Worm (Caenorhabditis elegans) whole organism, L2 larva: Measurements from ENCODE around the gene srx-5.

ENCODE experiments used
- C34F6.9 ChIP-seq: fragments of 150-350 bp; optimal IDR thresholded peaks from 2 replicates; lab custom pipeline; 2014; ENCODE audit warnings: missing biosample characterization, missing genetic modification characterization
- F13H6.1 ChIP-seq: sonication (generic microtip); optimal IDR thresholded peaks from 2 replicates; lab custom pipeline; 2016; ENCODE audit warnings: missing genetic modification characterization, missing compliant biosample characterization
- R02D3.7 ChIP-seq: fragments of 150-350 bp; optimal IDR thresholded peaks from 2 replicates; lab custom pipeline; 2014; ENCODE audit warnings: missing biosample characterization, missing genetic modification characterization
- Y55F3AM.14 ChIP-seq: fragments of 200-800 bp; sonication (Bioruptor generic); optimal IDR thresholded peaks from 2 replicates; lab custom pipeline; 2018; ENCODE audit warnings: mild to moderate bottlenecking, missing genetic modification characterization, missing compliant biosample characterization
- ZK546.5 ChIP-seq: sonication (generic microtip); optimal IDR thresholded peaks from 2 replicates; lab custom pipeline; 2017; ENCODE audit warnings: missing biosample characterization, missing genetic modification characterization
- alr-1 ChIP-seq: fragments of 150-350 bp; optimal IDR thresholded peaks from 2 replicates; lab custom pipeline; 2014; ENCODE audit warnings: missing biosample characterization, missing genetic modification characterization
- aly-2 ChIP-seq: fragments of 150-350 bp; optimal IDR thresholded peaks from 2 replicates; lab custom pipeline; 2014; ENCODE audit warnings: missing biosample characterization, missing genetic modification characterization
- blmp-1 ChIP-seq: sonication (generic microtip); optimal IDR thresholded peaks from 2 replicates; lab custom pipeline; 2017; ENCODE audit warnings: missing genetic modification characterization, mild to moderate bottlenecking, missing compliant biosample characterization, antibody characterized with exemption, moderate library complexity; ENCODE audit not compliant: insufficient read depth
- ceh-16 ChIP-seq: fragments of 150-350 bp; optimal IDR thresholded peaks from 2 replicates; lab custom pipeline; 2014; ENCODE audit warnings: missing biosample characterization, missing genetic modification characterization
- crh-2 ChIP-seq: sonication (generic microtip); optimal IDR thresholded peaks from 2 replicates; lab custom pipeline; 2017; ENCODE audit warnings: missing biosample characterization, missing genetic modification characterization
- dmd-4 ChIP-seq: sonication (generic microtip); optimal IDR thresholded peaks from 2 replicates; lab custom pipeline; 2017; ENCODE audit warnings: missing biosample characterization, missing genetic modification characterization
- egl-27 ChIP-seq: sonication (generic microtip); optimal IDR thresholded peaks from 3 replicates; lab custom pipeline; 2017; ENCODE audit warnings: missing biosample characterization, missing genetic modification reagents, missing genetic modification characterization
- gmeb-1 ChIP-seq: fragments of 150-350 bp; optimal IDR thresholded peaks from 2 replicates; lab custom pipeline; 2014; ENCODE audit warnings: missing biosample characterization, missing genetic modification characterization
- lin-11 ChIP-seq: fragments of 150-350 bp; sonication (generic microtip); optimal IDR thresholded peaks from 2 replicates; lab custom pipeline; 2014; ENCODE audit warnings: missing biosample characterization, missing genetic modification characterization, inconsistent platforms, mixed read lengths
- lin-39 ChIP-seq: fragments of 150-350 bp; optimal IDR thresholded peaks from 2 replicates; lab custom pipeline; 2014; ENCODE audit warnings: missing biosample characterization, missing genetic modification reagents, missing genetic modification characterization
- lsy-2 ChIP-seq, 2 experiments: fragments of 150-350 bp in 1 of 2; sonication (generic microtip) in 1 of 2; optimal IDR thresholded peaks; 2 replicates each; lab custom pipeline; 2014 to 2017; ENCODE audit warnings: missing biosample characterization in 2 of 2, missing genetic modification characterization in 2 of 2
- mab-5 ChIP-seq: fragments of 150-350 bp; optimal IDR thresholded peaks from 2 replicates; lab custom pipeline; 2014; ENCODE audit warnings: missing biosample characterization, missing genetic modification characterization
- mdl-1 ChIP-seq, 2 experiments: fragments of 150-350 bp in 1 of 2; sonication (generic microtip) in 1 of 2; optimal IDR thresholded peaks; 2 replicates each; lab custom pipeline; 2017; ENCODE audit warnings: missing biosample characterization in 2 of 2, missing genetic modification characterization in 2 of 2
- nhr-10 ChIP-seq: sonication (generic microtip); optimal IDR thresholded peaks from 2 replicates; lab custom pipeline; 2017; ENCODE audit warnings: missing biosample characterization, missing genetic modification characterization
- nhr-11 ChIP-seq: fragments of 150-350 bp; optimal IDR thresholded peaks from 2 replicates; lab custom pipeline; 2014; ENCODE audit warnings: missing biosample characterization, missing genetic modification characterization
- nhr-12 ChIP-seq: fragments of 150-350 bp; optimal IDR thresholded peaks from 2 replicates; lab custom pipeline; 2014; ENCODE audit warnings: missing biosample characterization, missing genetic modification characterization
- nhr-21 ChIP-seq: fragments of 150-350 bp; optimal IDR thresholded peaks from 2 replicates; lab custom pipeline; 2014; ENCODE audit warnings: missing biosample characterization, missing genetic modification characterization
- nhr-25 ChIP-seq: fragments of 150-350 bp; sonication (generic microtip); optimal IDR thresholded peaks from 3 replicates; lab custom pipeline; 2014; ENCODE audit warnings: missing biosample characterization, missing genetic modification characterization
- nhr-77 ChIP-seq: fragments of 150-350 bp; optimal IDR thresholded peaks from 2 replicates; lab custom pipeline; 2014; ENCODE audit warnings: missing biosample characterization, missing genetic modification characterization
- sem-4 ChIP-seq: fragments of 150-350 bp; optimal IDR thresholded peaks from 2 replicates; lab custom pipeline; 2014; ENCODE audit warnings: missing biosample characterization, missing genetic modification reagents, missing genetic modification characterization
- skn-1 ChIP-seq: sonication (generic microtip); optimal IDR thresholded peaks from 2 replicates; lab custom pipeline; 2017; ENCODE audit warnings: missing biosample characterization, missing genetic modification characterization
- sma-3 ChIP-seq: sonication (generic microtip); optimal IDR thresholded peaks from 2 replicates; lab custom pipeline; 2016; ENCODE audit warnings: missing genetic modification reagents, missing genetic modification characterization, missing compliant biosample characterization
- sma-9 ChIP-seq, 2 experiments: fragments of 150-350 bp in 1 of 2; sonication (generic microtip) in 1 of 2; optimal IDR thresholded peaks; 2 replicates each; lab custom pipeline; 2014 to 2016; ENCODE audit warnings: missing genetic modification characterization in 2 of 2, mild to moderate bottlenecking in 1 of 2, missing biosample characterization in 1 of 2, missing compliant biosample characterization in 1 of 2, missing genetic modification reagents in 1 of 2, moderate library complexity in 1 of 2
- snpc-4 ChIP-seq: fragments of 150-350 bp; optimal IDR thresholded peaks from 2 replicates; lab custom pipeline; 2014; ENCODE audit warnings: missing biosample characterization, missing genetic modification characterization
- unc-39 ChIP-seq: fragments of 150-350 bp; optimal IDR thresholded peaks from 2 replicates; lab custom pipeline; 2014; ENCODE audit warnings: missing biosample characterization, missing genetic modification characterization
- unc-55 ChIP-seq: fragments of 150-350 bp; sonication (generic microtip); optimal IDR thresholded peaks from 3 replicates; lab custom pipeline; 2014; ENCODE audit warnings: missing biosample characterization, missing genetic modification reagents, missing genetic modification characterization
- unc-62 ChIP-seq: fragments of 150-350 bp; optimal IDR thresholded peaks from 2 replicates; lab custom pipeline; 2014; ENCODE audit warnings: missing biosample characterization, missing genetic modification reagents, missing genetic modification characterization
- ztf-1 ChIP-seq: fragments of 200-800 bp; sonication (Bioruptor generic); conservative IDR thresholded peaks from 2 replicates; pipeline ENCODE4 v1.3.6; 2022; ENCODE audit warnings: missing genetic modification characterization, missing compliant biosample characterization
- ztf-11 ChIP-seq: sonication (generic microtip); optimal IDR thresholded peaks from 2 replicates; lab custom pipeline; 2017; ENCODE audit warnings: missing biosample characterization, missing genetic modification characterization
- ztf-4 ChIP-seq: fragments of 150-350 bp; optimal IDR thresholded peaks from 2 replicates; lab custom pipeline; 2014; ENCODE audit warnings: missing biosample characterization, missing genetic modification characterization

Gene srx-5

DNA sequence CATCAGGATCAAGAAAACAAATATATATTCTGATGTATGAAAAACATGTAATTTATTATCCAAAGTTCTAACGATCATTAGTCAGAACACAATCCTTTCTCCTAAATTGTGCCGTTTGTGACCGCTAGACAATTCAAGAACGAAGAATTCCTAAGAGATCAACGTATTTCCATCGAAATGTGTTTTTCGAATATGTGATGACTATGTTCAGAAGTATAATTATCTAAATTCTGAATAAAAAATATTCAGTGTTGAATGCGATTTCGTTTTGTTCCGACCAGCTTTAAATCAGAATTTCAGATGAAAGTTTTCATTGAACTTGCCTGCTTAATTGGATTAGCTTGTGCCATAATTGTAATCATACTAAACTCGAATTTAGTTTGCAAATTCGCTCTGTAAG is 2.4 kb downstream of the srx-5 start, which contains the start of gene srbc-37:
Gene srbc-37, plus strand, starts transcription at position 301 of the 400 bp plus-strand sequence.
- TF ChIP-seq egl-27 (tag; lab: Kevin White, UChicago) (no peak), mdl-1 (tag; optimal IDR thresholded peaks at IDR 0.05; lab: Kevin White, UChicago) (no peak), C34F6.9 (no peak), lsy-2 (tag; optimal IDR thresholded peaks at IDR 0.05; lab: Kevin White, UChicago) (no peak), unc-39 (tag; lab: Kevin White, UChicago) (no peak), ztf-4 (no peak), lin-11 (tag; lab: Kevin White, UChicago) (no peak)

DNA sequence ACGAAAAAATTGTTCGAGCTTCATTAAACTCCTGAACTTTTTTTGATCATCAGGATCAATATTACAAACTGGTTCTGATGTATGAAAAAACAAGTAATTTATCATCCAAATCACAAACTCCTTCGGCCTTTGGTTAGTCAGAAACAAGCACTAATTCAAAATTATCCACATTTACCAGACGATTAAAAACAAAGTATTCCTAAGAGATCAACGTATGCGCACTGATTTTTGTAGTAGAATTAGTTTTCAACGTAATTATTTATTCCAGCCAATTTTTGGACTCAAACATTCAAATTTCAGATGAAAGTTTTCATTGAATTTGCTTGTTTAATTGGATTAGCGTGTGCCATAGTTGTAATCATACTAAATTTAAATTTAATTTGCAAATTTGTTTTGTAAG is 7.0 kb downstream of the srx-5 start, which contains the start of gene srbc-38:
Gene srbc-38, plus strand, starts transcription at position 301 of the 400 bp plus-strand sequence.
- TF ChIP-seq ztf-11 (no peak), nhr-10 (tag; lab: Kevin White, UChicago) (no peak)

DNA sequence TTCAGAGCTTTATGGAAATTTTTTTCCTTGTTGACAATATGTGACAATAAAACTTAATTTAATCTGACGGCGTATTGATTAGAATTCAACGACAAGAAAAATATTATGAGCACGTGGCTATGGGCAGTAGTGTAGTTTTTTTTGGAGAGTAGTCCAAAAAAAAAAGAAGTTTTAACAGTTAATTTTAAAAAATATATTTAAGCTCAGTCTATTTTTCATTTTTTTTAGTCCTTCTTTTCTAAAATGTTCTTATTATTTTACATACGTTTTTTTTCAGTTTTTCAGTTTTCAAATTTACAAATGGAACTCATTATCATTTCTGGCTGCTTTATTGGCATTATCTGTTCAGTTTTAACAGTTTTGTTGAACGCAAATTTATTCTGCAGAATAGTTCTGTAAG is 8.9 kb downstream of the srx-5 start, which contains the start of gene srbc-39:
Gene srbc-39, plus strand, starts transcription at position 301 of the 400 bp plus-strand sequence.
- no peak for TF ChIP-seq R02D3.7 (tag; lab: Kevin White, UChicago)
- no peak for TF ChIP-seq egl-27 (tag; lab: Kevin White, UChicago)
- no peak for TF ChIP-seq nhr-11 (tag; lab: Kevin White, UChicago)
- no peak for TF ChIP-seq ZK546.5 (tag; lab: Kevin White, UChicago)
- TF ChIP-seq ceh-16, result no peak
- no peak for TF ChIP-seq crh-2 (tag; lab: Kevin White, UChicago)
- TF ChIP-seq sma-3, result no peak
- TF ChIP-seq nhr-21 (tag; lab: Kevin White, UChicago), result no peak
- no peak for TF ChIP-seq nhr-25 (tag; lab: Kevin White, UChicago)
- no peak for TF ChIP-seq skn-1
- no peak for TF ChIP-seq alr-1
- TF ChIP-seq unc-62 (GFP tag; lab: Kevin White, UChicago), result no peak
- TF ChIP-seq mab-5 (tag; lab: Kevin White, UChicago), result no peak
- no peak for TF ChIP-seq dmd-4
- TF ChIP-seq sma-9 (GFP tag; optimal IDR thresholded peaks at IDR 0.05; lab: Kevin White, UChicago), result no peak
- TF ChIP-seq sma-9 (tag; optimal IDR thresholded peaks at IDR 0.05; lab: Kevin White, UChicago), result no peak
- no peak for TF ChIP-seq sem-4

DNA sequence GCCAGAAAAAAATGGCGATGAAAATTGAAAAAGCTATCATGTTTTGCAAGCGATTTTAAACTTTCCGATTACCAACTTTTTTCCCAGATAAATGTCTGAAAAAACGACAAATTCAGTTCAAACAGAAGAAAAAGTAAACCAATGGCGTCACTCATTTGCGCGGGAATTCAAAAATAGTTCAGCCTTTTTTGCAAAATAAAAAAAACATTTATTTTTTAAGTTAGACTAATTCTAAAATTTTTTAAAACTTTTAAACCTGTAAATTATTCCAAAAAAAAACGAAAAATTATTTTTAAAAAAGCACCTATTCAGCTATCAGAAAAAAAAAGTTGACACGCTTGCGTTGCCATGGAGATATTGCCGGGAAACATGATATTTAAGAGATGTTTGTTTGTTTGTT is 13.0 kb downstream of the srx-5 start, which contains the start of gene cyp-33C11:
Gene cyp-33C11, minus strand, starts transcription at position 101 of the 400 bp plus-strand sequence.
- TF ChIP-seq dmd-4, result no peak
- TF ChIP-seq nhr-25 (tag; lab: Kevin White, UChicago), result no peak
- no peak for TF ChIP-seq crh-2 (tag; lab: Kevin White, UChicago)

DNA sequence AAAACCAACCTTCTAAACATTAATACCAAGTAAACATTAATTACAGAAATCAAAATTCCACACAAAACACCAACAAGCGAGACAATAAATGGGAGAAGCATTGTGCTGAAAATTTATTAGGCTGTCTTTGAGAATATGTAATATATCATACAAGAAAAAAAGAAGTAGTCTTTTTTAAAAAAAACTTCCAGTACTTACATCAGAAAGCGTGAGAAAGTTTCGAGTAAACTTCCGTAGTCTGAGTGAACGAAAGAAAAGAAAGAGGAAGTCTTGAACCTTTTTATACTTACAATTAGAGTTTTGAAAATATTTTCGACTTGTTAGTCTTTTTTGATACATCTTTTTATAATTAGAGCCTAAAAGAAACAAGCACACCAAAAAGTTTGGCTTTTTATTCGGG is 19.9 kb downstream of the srx-5 start, which contains the start of gene srbc-40:
Gene srbc-40, minus strand, starts transcription at position 101 of the 400 bp plus-strand sequence.
- TF ChIP-seq lin-11 (tag; lab: Kevin White, UChicago), result no peak
- no peak for TF ChIP-seq lsy-2 (tag; optimal IDR thresholded peaks at IDR 0.05; lab: Kevin White, UChicago)
- no peak for TF ChIP-seq unc-55 (GFP tag; lab: Kevin White, UChicago)
- TF ChIP-seq sma-3, result no peak
- TF ChIP-seq ztf-4, result no peak
- no peak for TF ChIP-seq nhr-21 (tag; lab: Kevin White, UChicago)
- no peak for TF ChIP-seq Y55F3AM.14
- TF ChIP-seq crh-2 (tag; lab: Kevin White, UChicago), result no peak
- no peak for TF ChIP-seq nhr-10 (tag; lab: Kevin White, UChicago)
- TF ChIP-seq nhr-77 (tag; lab: Kevin White, UChicago), result no peak
- no peak for TF ChIP-seq alr-1
- TF ChIP-seq nhr-11 (tag; lab: Kevin White, UChicago), result no peak
- TF ChIP-seq blmp-1 (tag; lab: Kevin White, UChicago), result no peak
- no peak for TF ChIP-seq aly-2
- TF ChIP-seq sem-4, result no peak

DNA sequence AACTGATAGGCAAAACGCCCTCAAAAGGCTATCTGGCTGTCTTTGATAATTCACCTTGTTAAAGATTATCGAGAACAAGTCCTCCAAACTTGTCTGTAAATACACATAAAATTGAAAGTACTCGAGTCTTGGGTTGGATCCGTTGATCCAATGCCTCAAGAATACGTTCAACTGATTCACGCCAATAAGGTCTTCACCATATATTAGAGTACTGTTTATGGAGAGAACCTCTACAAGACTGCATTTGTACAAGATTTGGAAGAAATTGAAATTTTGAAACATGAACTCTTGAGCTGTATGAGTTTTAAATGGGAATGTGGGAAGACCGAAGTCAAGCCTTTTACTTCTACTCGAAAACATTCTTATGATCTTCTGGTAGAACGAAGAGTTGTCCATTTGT is 23.0 kb downstream of the srx-5 start:
- TF ChIP-seq skn-1, result no peak
- no peak for TF ChIP-seq ztf-1 (GFP tag; lab: Robert Waterston, UW)
- TF ChIP-seq ztf-4, result no peak
- TF ChIP-seq unc-39 (tag; lab: Kevin White, UChicago), result no peak
- TF ChIP-seq snpc-4, result no peak
- no peak for TF ChIP-seq nhr-12 (tag; lab: Kevin White, UChicago)
- no peak for TF ChIP-seq gmeb-1 (tag; lab: Kevin White, UChicago)
- no peak for TF ChIP-seq aly-2
- TF ChIP-seq alr-1, result no peak
- TF ChIP-seq sem-4, result no peak
- TF ChIP-seq lin-39, result no peak
- no peak for TF ChIP-seq F13H6.1 (tag; lab: Kevin White, UChicago)
- TF ChIP-seq sma-9 (GFP tag; optimal IDR thresholded peaks at IDR 0.05; lab: Kevin White, UChicago), result no peak
- TF ChIP-seq sma-9 (tag; optimal IDR thresholded peaks at IDR 0.05; lab: Kevin White, UChicago), result no peak
